Fruit fly (Drosophila melanogaster) whole organism, prepupa: ENCODE measurements around the gene PGAP1.

Experiments
- CG10631 ChIP-seq: fragments of 200-800 bp; sonication (Bioruptor generic); optimal IDR thresholded peaks from 2 replicates; lab custom pipeline; 2016; ENCODE audit warnings: missing biosample characterization, missing genetic modification characterization
- CG10669 ChIP-seq: fragments of 200-800 bp; sonication (Bioruptor generic); optimal IDR thresholded peaks from 3 replicates; lab custom pipeline; 2018; ENCODE audit warnings: missing biosample characterization, mild to moderate bottlenecking, missing genetic modification characterization, moderate library complexity
- CG11294 ChIP-seq: fragments of 200-800 bp; sonication (Bioruptor generic); IDR thresholded peaks from 2 replicates; pipeline ENCODE4 v1.3.6; 2022; ENCODE audit warnings: missing biosample characterization, missing genetic modification characterization
- CG11762 ChIP-seq: fragments of 200-800 bp; sonication (Bioruptor generic); optimal IDR thresholded peaks from 3 replicates; lab custom pipeline; 2016; ENCODE audit warnings: missing biosample characterization, missing genetic modification characterization; ENCODE audit not compliant: insufficient read depth
- CG11902 ChIP-seq: fragments of 200-800 bp; sonication (Bioruptor generic); optimal IDR thresholded peaks from 3 replicates; lab custom pipeline; 2016; ENCODE audit warnings: missing biosample characterization, missing genetic modification characterization
- CG15336 ChIP-seq: fragments of 200-800 bp; sonication (Bioruptor generic); IDR thresholded peaks from 2 replicates; pipeline ENCODE4 v1.3.6; 2022; ENCODE audit warnings: missing biosample characterization, missing genetic modification characterization
- CG1621 ChIP-seq: fragments of 200-800 bp; sonication (Bioruptor generic); optimal IDR thresholded peaks from 3 replicates; lab custom pipeline; 2018; ENCODE audit warnings: missing biosample characterization, mild to moderate bottlenecking, missing genetic modification characterization
- CG16779 ChIP-seq: fragments of 200-800 bp; sonication (Bioruptor generic); optimal IDR thresholded peaks from 3 replicates; lab custom pipeline; 2017; ENCODE audit warnings: missing biosample characterization, mild to moderate bottlenecking, missing genetic modification characterization
- CG3032 ChIP-seq: fragments of 200-800 bp; optimal IDR thresholded peaks from 2 replicates; lab custom pipeline; 2019; ENCODE audit warnings: missing biosample characterization, mild to moderate bottlenecking, missing genetic modification characterization, moderate library complexity
- CG31627 ChIP-seq: fragments of 200-800 bp; sonication (Bioruptor generic); optimal IDR thresholded peaks from 3 replicates; lab custom pipeline; 2016; ENCODE audit warnings: missing biosample characterization, missing genetic modification characterization
- CG32006 ChIP-seq: fragments of 200-800 bp; sonication (Bioruptor generic); optimal IDR thresholded peaks from 3 replicates; lab custom pipeline; 2017; ENCODE audit warnings: missing biosample characterization, mild to moderate bottlenecking, missing genetic modification characterization
- CG34406 ChIP-seq: fragments of 200-800 bp; sonication (Bioruptor generic); optimal IDR thresholded peaks from 3 replicates; lab custom pipeline; 2016; ENCODE audit warnings: missing biosample characterization, missing genetic modification characterization
- CG3919 ChIP-seq: fragments of 200-800 bp; sonication (Bioruptor generic); optimal IDR thresholded peaks from 3 replicates; lab custom pipeline; 2016; ENCODE audit warnings: missing biosample characterization, missing genetic modification characterization
- CG4318 ChIP-seq: fragments of 200-800 bp; sonication (Bioruptor generic); optimal IDR thresholded peaks from 3 replicates; lab custom pipeline; 2017; ENCODE audit warnings: missing biosample characterization, mild to moderate bottlenecking, missing genetic modification characterization
- CG6163 ChIP-seq: fragments of 200-800 bp; sonication (Bioruptor generic); IDR thresholded peaks from 3 replicates; pipeline ENCODE4 v1.3.6; 2022; ENCODE audit warnings: missing biosample characterization, missing genetic modification characterization
- CG6808 ChIP-seq: fragments of 200-800 bp; sonication (Bioruptor generic); optimal IDR thresholded peaks from 3 replicates; lab custom pipeline; 2017; ENCODE audit warnings: missing biosample characterization, missing genetic modification characterization, mild to moderate bottlenecking, moderate library complexity, missing genetic modification reagents
- CG6854 ChIP-seq: fragments of 200-800 bp; sonication (Bioruptor generic); optimal IDR thresholded peaks from 2 replicates; lab custom pipeline; 2017; ENCODE audit warnings: missing biosample characterization, mild to moderate bottlenecking, missing genetic modification characterization
- CG7368 ChIP-seq: fragments of 200-800 bp; sonication (Bioruptor generic); optimal IDR thresholded peaks from 3 replicates; lab custom pipeline; 2016; ENCODE audit warnings: missing biosample characterization, missing genetic modification characterization
- CG8119 ChIP-seq: fragments of 200-800 bp; sonication (Bioruptor generic); IDR thresholded peaks from 3 replicates; pipeline ENCODE4 v1.3.6; 2022; ENCODE audit warnings: missing biosample characterization, missing genetic modification characterization
- CG9139 ChIP-seq: fragments of 200-800 bp; sonication (Bioruptor generic); optimal IDR thresholded peaks from 3 replicates; lab custom pipeline; 2017; ENCODE audit warnings: missing biosample characterization, mild to moderate bottlenecking, missing genetic modification characterization
- Eip75B ChIP-seq: fragments of 200-800 bp; sonication (Bioruptor generic); optimal IDR thresholded peaks from 3 replicates; lab custom pipeline; 2016; ENCODE audit warnings: missing biosample characterization, missing genetic modification characterization
- Eip78C ChIP-seq: fragments of 200-800 bp; sonication (Bioruptor generic); peaks from one replicate; lab custom pipeline; 2016; ENCODE audit warnings: missing biosample characterization, missing genetic modification characterization
- Eip93F ChIP-seq: fragments of 200-800 bp; sonication (Bioruptor generic); optimal IDR thresholded peaks from 2 replicates; lab custom pipeline; 2016; ENCODE audit warnings: missing biosample characterization, mild to moderate bottlenecking, missing genetic modification characterization
- Ets96B ChIP-seq: fragments of 200-800 bp; optimal IDR thresholded peaks from 2 replicates; lab custom pipeline; 2019; ENCODE audit warnings: missing biosample characterization, mild to moderate bottlenecking, missing genetic modification characterization, moderate library complexity
- Gug ChIP-seq: fragments of 200-800 bp; sonication (Bioruptor generic); IDR thresholded peaks from 2 replicates; pipeline ENCODE4 v1.3.6; 2022; ENCODE audit warnings: missing biosample characterization, missing genetic modification characterization
- Hr38 ChIP-seq: sonication (Bioruptor generic); optimal IDR thresholded peaks from 2 replicates; lab custom pipeline; 2016; ENCODE audit warnings: missing biosample characterization, missing genetic modification characterization
- Hr39 ChIP-seq: fragments of 200-800 bp; sonication (Bioruptor generic); optimal IDR thresholded peaks from 2 replicates; lab custom pipeline; 2016; ENCODE audit warnings: missing biosample characterization, missing genetic modification characterization
- Hr4 ChIP-seq: fragments of 200-800 bp; sonication (Bioruptor generic); optimal IDR thresholded peaks from 3 replicates; lab custom pipeline; 2016; ENCODE audit warnings: missing biosample characterization, missing genetic modification characterization
- Met ChIP-seq: fragments of 200-800 bp; sonication (Bioruptor generic); optimal IDR thresholded peaks from 3 replicates; lab custom pipeline; 2016; ENCODE audit warnings: missing biosample characterization, missing genetic modification characterization
- OdsH ChIP-seq: fragments of 200-800 bp; sonication (Bioruptor generic); optimal IDR thresholded peaks from 3 replicates; lab custom pipeline; 2016; ENCODE audit warnings: missing biosample characterization, missing genetic modification characterization
- Smox ChIP-seq: fragments of 200-800 bp; sonication (Bioruptor generic); optimal IDR thresholded peaks from 3 replicates; lab custom pipeline; 2016; ENCODE audit warnings: missing biosample characterization, missing genetic modification characterization
- Sox102F ChIP-seq: fragments of 200-800 bp; sonication (Bioruptor generic); optimal IDR thresholded peaks from 2 replicates; lab custom pipeline; 2016; ENCODE audit warnings: missing biosample characterization, mild to moderate bottlenecking, missing genetic modification characterization
- Sox14 ChIP-seq: fragments of 200-800 bp; sonication (Bioruptor generic); optimal IDR thresholded peaks from 3 replicates; lab custom pipeline; 2016; ENCODE audit warnings: missing biosample characterization, missing genetic modification characterization
- achi ChIP-seq: fragments of 200-800 bp; sonication (Bioruptor generic); optimal IDR thresholded peaks from 3 replicates; lab custom pipeline; 2016; ENCODE audit warnings: missing biosample characterization, missing genetic modification characterization
- acj6 ChIP-seq: fragments of 200-800 bp; sonication (Bioruptor generic); optimal IDR thresholded peaks from 3 replicates; lab custom pipeline; 2016; ENCODE audit warnings: missing biosample characterization, missing genetic modification characterization
- cyc ChIP-seq: fragments of 200-800 bp; sonication (Bioruptor generic); optimal IDR thresholded peaks from 3 replicates; lab custom pipeline; 2016; ENCODE audit warnings: missing biosample characterization, missing genetic modification characterization
- eg ChIP-seq: fragments of 200-800 bp; sonication (Bioruptor generic); IDR thresholded peaks from 3 replicates; pipeline ENCODE4 v1.3.6; 2022; ENCODE audit warnings: missing biosample characterization, missing genetic modification characterization
- esn ChIP-seq: fragments of 200-800 bp; sonication (Bioruptor generic); optimal IDR thresholded peaks from 2 replicates; lab custom pipeline; 2016; ENCODE audit warnings: missing biosample characterization, mild to moderate bottlenecking, missing genetic modification characterization, moderate library complexity
- fd59A ChIP-seq: fragments of 200-800 bp; sonication (Bioruptor generic); optimal IDR thresholded peaks from 2 replicates; lab custom pipeline; 2017; ENCODE audit warnings: missing biosample characterization, mild to moderate bottlenecking, missing genetic modification characterization, missing genetic modification reagents
- fd85E ChIP-seq: fragments of 200-800 bp; sonication (Bioruptor generic); optimal IDR thresholded peaks from 3 replicates; lab custom pipeline; 2016; ENCODE audit warnings: missing biosample characterization, missing genetic modification characterization
- fkh ChIP-seq: fragments of 200-800 bp; sonication (Bioruptor generic); optimal IDR thresholded peaks from 3 replicates; lab custom pipeline; 2017; ENCODE audit warnings: missing biosample characterization, mild to moderate bottlenecking, missing genetic modification characterization, moderate library complexity
- lz ChIP-seq: fragments of 200-800 bp; sonication (Bioruptor generic); optimal IDR thresholded peaks from 3 replicates; lab custom pipeline; 2016; ENCODE audit warnings: missing biosample characterization, missing genetic modification characterization
- pdm3 ChIP-seq: fragments of 200-800 bp; sonication (Bioruptor generic); optimal IDR thresholded peaks from 3 replicates; lab custom pipeline; 2016; ENCODE audit warnings: missing biosample characterization, missing genetic modification characterization
- spab ChIP-seq: fragments of 200-800 bp; sonication (Bioruptor generic); optimal IDR thresholded peaks from 2 replicates; lab custom pipeline; 2017; ENCODE audit warnings: missing biosample characterization, mild to moderate bottlenecking, missing genetic modification characterization, missing genetic modification reagents
- svp ChIP-seq: fragments of 200-800 bp; sonication (Bioruptor generic); peaks from one replicate; lab custom pipeline; 2016; ENCODE audit warnings: missing biosample characterization, missing genetic modification characterization
- topi ChIP-seq: fragments of 200-800 bp; sonication (Bioruptor generic); optimal IDR thresholded peaks from 3 replicates; lab custom pipeline; 2016; ENCODE audit warnings: missing biosample characterization, missing genetic modification characterization
- vri ChIP-seq: fragments of 200-800 bp; sonication (Bioruptor generic); optimal IDR thresholded peaks from 3 replicates; lab custom pipeline; 2016; ENCODE audit warnings: missing biosample characterization, mild to moderate bottlenecking, missing genetic modification characterization

The PGAP1 gene

dm6 chrX:5639083-5639482 lies 50.2 kb downstream of the PGAP1 start (continued):
- TF ChIP-seq CG1621 (tag; lab: Kevin White, UChicago) (peak; percentile 23), OdsH (GFP tag; lab: Kevin White, UChicago) (peak; percentile 23), CG34406 (GFP tag; lab: Kevin White, UChicago) (no peak), Eip93F (no peak), cyc (peak; percentile 28), CG3032 (tag; lab: Kevin White, UChicago) (peak; percentile 15), pdm3 (GFP tag; lab: Kevin White, UChicago) (peak; percentile 16), Eip75B (GFP tag; lab: Kevin White, UChicago) (peak; percentile 33), CG10631 (peak; percentile 4), CG9139 (no peak), CG10669 (GFP tag; lab: Kevin White, UChicago) (peak; percentile 37), lz (GFP tag; lab: Kevin White, UChicago) (peak; percentile 12), topi (peak; percentile 34), CG16779 (tag; lab: Kevin White, UChicago) (no peak), Hr38 (GFP tag; lab: Kevin White, UChicago) (no peak), esn (GFP tag; lab: Kevin White, UChicago) (peak; percentile 41), fd85E (GFP tag; lab: Kevin White, UChicago) (no peak), Sox102F (no peak), Smox (GFP tag; lab: Kevin White, UChicago) (peak; percentile 11), fd59A (no peak), CG6854 (peak; percentile 13), spab (no peak), CG4318 (no peak), CG6808 (GFP tag; lab: Kevin White, UChicago) (no peak), CG3919 (GFP tag; lab: Kevin White, UChicago) (peak; percentile 22), eg (GFP tag; lab: Robert Waterston, UW) (peak; percentile 31; the same call in 1 of the 3 replicates), Hr4 (GFP tag; lab: Kevin White, UChicago) (peak; percentile 22), CG11294 (GFP tag; lab: Robert Waterston, UW) (no peak)

- TF ChIP-seq esn (GFP tag; lab: Kevin White, UChicago) (no peak), CG10669 (GFP tag; lab: Kevin White, UChicago) (peak; percentile 33), CG15336 (GFP tag; lab: Robert Waterston, UW) (peak; percentile 68), topi (peak; percentile 15), Gug (GFP tag; lab: Robert Waterston, UW) (peak; percentile 64), achi (peak; percentile 38), acj6 (GFP tag; lab: Kevin White, UChicago) (peak; percentile 10), CG10631 (peak; percentile 10), Eip93F (no peak), CG11294 (GFP tag; lab: Robert Waterston, UW) (peak; percentile 33; the same call in 1 of the 2 replicates), vri (GFP tag; lab: Kevin White, UChicago) (peak; percentile 5), pdm3 (GFP tag; lab: Kevin White, UChicago) (peak; percentile 33), CG3919 (GFP tag; lab: Kevin White, UChicago) (peak; percentile 28), eg (GFP tag; lab: Robert Waterston, UW) (peak; percentile 79), Sox14 (GFP tag; lab: Kevin White, UChicago) (no peak), CG6163 (GFP tag; lab: Robert Waterston, UW) (peak; percentile 76), CG11902 (GFP tag; lab: Kevin White, UChicago) (no peak), CG32006 (GFP tag; lab: Kevin White, UChicago) (peak; percentile 16), Sox102F (peak; percentile 11), lz (GFP tag; lab: Kevin White, UChicago) (peak; percentile 22), cyc (peak; percentile 26), CG31627 (GFP tag; lab: Kevin White, UChicago) (peak; percentile 24), CG11762 (GFP tag; lab: Kevin White, UChicago) (no peak), OdsH (GFP tag; lab: Kevin White, UChicago) (peak; percentile 32), svp (GFP tag; lab: Kevin White, UChicago) (peak; percentile 68), spab (no peak), CG8119 (GFP tag; lab: Robert Waterston, UW) (peak; percentile 28; the same call in 2 of the 3 replicates), Met (GFP tag; lab: Kevin White, UChicago) (peak; percentile 17), Hr39 (GFP tag; lab: Kevin White, UChicago) (peak; percentile 38), CG7368 (GFP tag; lab: Kevin White, UChicago) (peak; percentile 25), Smox (GFP tag; lab: Kevin White, UChicago) (no peak), Eip78C (GFP tag; lab: Kevin White, UChicago) (peak; percentile 73), Hr4 (GFP tag; lab: Kevin White, UChicago) (peak; percentile 18), fkh (GFP tag; lab: Kevin White, UChicago) (no peak), Ets96B (tag; lab: Kevin White, UChicago) (peak; percentile 35)
Measured at dm6 chrX:5638588-5638987, 50.7 kb downstream of the PGAP1 start.
